Worm (Caenorhabditis elegans) whole organism, L4/young adult: Measurements from ENCODE around the gene srj-49.

Experiments
- dao-5 ChIP-seq: sonication (generic microtip); optimal IDR thresholded peaks from 2 replicates; lab custom pipeline; 2016; ENCODE audit warnings: missing genotype, missing genetic modification characterization, moderate library complexity, missing compliant biosample characterization
- him-1 ChIP-seq: sonication (generic microtip); optimal IDR thresholded peaks from 2 replicates; lab custom pipeline; 2016; ENCODE audit warnings: missing genotype, missing genetic modification reagents, missing genetic modification characterization, missing compliant biosample characterization

- TF ChIP-seq him-1 (tag; lab: Kevin White, UChicago), result no peak
- TF ChIP-seq dao-5 (tag; lab: Kevin White, UChicago), result no peak
Measured at ce11 chrV:2825978-2826377, 22.2 kb downstream of the srj-49 start.
